Worm (Caenorhabditis elegans): ENCODE measurements around the gene C05G5.5.

The C05G5.5 gene

ce11 chrX:14740019-14740418 is 20.9 kb downstream of the C05G5.5 start, which contains the start of gene C05G5.1:
Gene C05G5.1 (minus strand): TSS chrX:14740119.
- TF ChIP-seq elt-3 (tag; optimal IDR thresholded peaks at IDR 0.05) (no peak), ceh-16 (tag; optimal IDR thresholded peaks at IDR 0.05) (no peak), nhr-237 (tag; optimal IDR thresholded peaks at IDR 0.05) (no peak), nhr-129 (tag; optimal IDR thresholded peaks at IDR 0.05) (peak; percentile 9), mab-5 (tag; optimal IDR thresholded peaks at IDR 0.05) (no peak), egl-27 (tag; optimal IDR thresholded peaks at IDR 0.05) (no peak), sma-3 (GFP tag; optimal IDR thresholded peaks at IDR 0.05) (no peak), ZK546.5 (tag; optimal IDR thresholded peaks at IDR 0.05) (no peak), blmp-1 (tag; optimal IDR thresholded peaks at IDR 0.05; ENCODE audit: insufficient read depth) (no peak), fos-1 (tag; optimal IDR thresholded peaks at IDR 0.05) (no peak), dmd-4 (tag; optimal IDR thresholded peaks at IDR 0.05) (no peak), aly-2 (tag; optimal IDR thresholded peaks at IDR 0.05) (no peak), mdl-1 (tag; optimal IDR thresholded peaks at IDR 0.05) (peak in 1 of 2 experiments; percentile 31), gmeb-1 (tag; optimal IDR thresholded peaks at IDR 0.05) (no peak), crh-2 (tag; optimal IDR thresholded peaks at IDR 0.05) (peak; percentile 18), snpc-4 (tag; optimal IDR thresholded peaks at IDR 0.05) (no peak), nhr-77 (tag; optimal IDR thresholded peaks at IDR 0.05) (no peak), F13H6.1 (tag; optimal IDR thresholded peaks at IDR 0.05) (no peak), lin-39 (tag; optimal IDR thresholded peaks at IDR 0.05) (no peak), ztf-1 (GFP tag; conservative IDR thresholded peaks at IDR 0.05) (no peak), unc-55 (GFP tag; optimal IDR thresholded peaks at IDR 0.05) (no peak)

ce11 chrX:14739466-14739865 is 21.5 kb downstream of the C05G5.5 start:
- no peak for TF ChIP-seq lsy-2 (tag; optimal IDR thresholded peaks at IDR 0.05)
- TF ChIP-seq fos-1 (tag; optimal IDR thresholded peaks at IDR 0.05): peak; percentile 42

- TF ChIP-seq mdl-1 (tag; optimal IDR thresholded peaks at IDR 0.05) (no peak), ztf-11 (tag; optimal IDR thresholded peaks at IDR 0.05) (no peak), unc-62 (GFP tag; optimal IDR thresholded peaks at IDR 0.05) (no peak), alr-1 (tag; optimal IDR thresholded peaks at IDR 0.05) (no peak), elt-3 (tag; optimal IDR thresholded peaks at IDR 0.05) (no peak), ztf-1 (GFP tag; conservative IDR thresholded peaks at IDR 0.05) (no peak), snpc-4 (tag; optimal IDR thresholded peaks at IDR 0.05) (no peak), nhr-23 (tag; optimal IDR thresholded peaks at IDR 0.05) (no peak), ceh-16 (tag; optimal IDR thresholded peaks at IDR 0.05) (no peak), nhr-6 (tag; optimal IDR thresholded peaks at IDR 0.05) (no peak), R02D3.7 (tag; optimal IDR thresholded peaks at IDR 0.05) (no peak), sma-9 (GFP tag; optimal IDR thresholded peaks at IDR 0.05) (no peak), sma-9 (tag; optimal IDR thresholded peaks at IDR 0.05) (no peak), lin-13 (GFP tag; optimal IDR thresholded peaks at IDR 0.05) (no peak), nhr-129 (tag; optimal IDR thresholded peaks at IDR 0.05) (no peak)
Measured at ce11 chrX:14737623-14738022, 23.3 kb downstream of the C05G5.5 start.

ce11 chrX:14736955-14737621 is 23.8 kb downstream of the C05G5.5 start:
- TF ChIP-seq lsy-2 (tag; optimal IDR thresholded peaks at IDR 0.05) (peak in 1 of 2 experiments; percentile 4), nhr-21 (tag; optimal IDR thresholded peaks at IDR 0.05) (peak; percentile 49), blmp-1 (tag; optimal IDR thresholded peaks at IDR 0.05; ENCODE audit: insufficient read depth) (peak; percentile 53), gmeb-1 (tag; optimal IDR thresholded peaks at IDR 0.05) (peak; percentile 12), nhr-25 (tag; optimal IDR thresholded peaks at IDR 0.05) (peak; percentile 66), nhr-12 (tag; optimal IDR thresholded peaks at IDR 0.05) (no peak), sma-3 (GFP tag; optimal IDR thresholded peaks at IDR 0.05) (peak; percentile 56), fos-1 (tag; optimal IDR thresholded peaks at IDR 0.05) (peak; percentile 5), elt-1 (tag; optimal IDR thresholded peaks at IDR 0.05) (no peak), nhr-77 (tag; optimal IDR thresholded peaks at IDR 0.05) (no peak), elt-3 (tag; optimal IDR thresholded peaks at IDR 0.05) (no peak)

ce11 chrX:14736220-14736619 is 24.7 kb downstream of the C05G5.5 start:
- TF ChIP-seq snpc-4 (tag; optimal IDR thresholded peaks at IDR 0.05) (peak; percentile 16), egl-27 (tag; optimal IDR thresholded peaks at IDR 0.05) (no peak), Y55F3AM.14 (GFP tag; optimal IDR thresholded peaks at IDR 0.05) (no peak), nhr-237 (tag; optimal IDR thresholded peaks at IDR 0.05) (no peak), dmd-4 (tag; optimal IDR thresholded peaks at IDR 0.05) (no peak), lin-13 (GFP tag; optimal IDR thresholded peaks at IDR 0.05) (no peak), nhr-12 (tag; optimal IDR thresholded peaks at IDR 0.05) (no peak)
